Worm (Caenorhabditis elegans) whole organism, L2 larva: ENCODE data around the gene F14F8.14.

Experiments
- F13H6.1 ChIP-seq: sonication (generic microtip); optimal IDR thresholded peaks from 2 replicates; lab custom pipeline; 2016; ENCODE audit warnings: missing genetic modification characterization, missing compliant biosample characterization
- R02D3.7 ChIP-seq: fragments of 150-350 bp; optimal IDR thresholded peaks from 2 replicates; lab custom pipeline; 2014; ENCODE audit warnings: missing biosample characterization, missing genetic modification characterization
- Y55F3AM.14 ChIP-seq: fragments of 200-800 bp; sonication (Bioruptor generic); optimal IDR thresholded peaks from 2 replicates; lab custom pipeline; 2018; ENCODE audit warnings: mild to moderate bottlenecking, missing genetic modification characterization, missing compliant biosample characterization
- ama-1 ChIP-seq: fragments of 150-350 bp; optimal IDR thresholded peaks from 2 replicates; lab custom pipeline; 2018; ENCODE audit warnings: inconsistent platforms
- blmp-1 ChIP-seq: sonication (generic microtip); optimal IDR thresholded peaks from 2 replicates; lab custom pipeline; 2017; ENCODE audit warnings: missing genetic modification characterization, mild to moderate bottlenecking, missing compliant biosample characterization, antibody characterized with exemption, moderate library complexity; ENCODE audit not compliant: insufficient read depth
- ceh-82 ChIP-seq: fragments of 150-350 bp; optimal IDR thresholded peaks from 2 replicates; lab custom pipeline; 2014; ENCODE audit warnings: missing biosample characterization, missing genetic modification characterization
- dmd-4 ChIP-seq: sonication (generic microtip); optimal IDR thresholded peaks from 2 replicates; lab custom pipeline; 2017; ENCODE audit warnings: missing biosample characterization, missing genetic modification characterization
- elt-1 ChIP-seq: fragments of 150-350 bp; optimal IDR thresholded peaks from 2 replicates; lab custom pipeline; 2014; ENCODE audit warnings: missing biosample characterization, missing genetic modification characterization
- elt-3 ChIP-seq: sonication (generic microtip); optimal IDR thresholded peaks from 2 replicates; lab custom pipeline; 2017; ENCODE audit warnings: missing biosample characterization, missing genetic modification characterization
- fos-1 ChIP-seq: fragments of 150-350 bp; optimal IDR thresholded peaks from 2 replicates; lab custom pipeline; 2014; ENCODE audit warnings: missing biosample characterization, missing genetic modification characterization
- gmeb-1 ChIP-seq: fragments of 150-350 bp; optimal IDR thresholded peaks from 2 replicates; lab custom pipeline; 2014; ENCODE audit warnings: missing biosample characterization, missing genetic modification characterization
- lin-39 ChIP-seq: fragments of 150-350 bp; optimal IDR thresholded peaks from 2 replicates; lab custom pipeline; 2014; ENCODE audit warnings: missing biosample characterization, missing genetic modification reagents, missing genetic modification characterization
- mab-5 ChIP-seq: fragments of 150-350 bp; optimal IDR thresholded peaks from 2 replicates; lab custom pipeline; 2014; ENCODE audit warnings: missing biosample characterization, missing genetic modification characterization
- nhr-12 ChIP-seq: fragments of 150-350 bp; optimal IDR thresholded peaks from 2 replicates; lab custom pipeline; 2014; ENCODE audit warnings: missing biosample characterization, missing genetic modification characterization
- nhr-21 ChIP-seq: fragments of 150-350 bp; optimal IDR thresholded peaks from 2 replicates; lab custom pipeline; 2014; ENCODE audit warnings: missing biosample characterization, missing genetic modification characterization
- nhr-237 ChIP-seq: fragments of 150-350 bp; optimal IDR thresholded peaks from 2 replicates; lab custom pipeline; 2014; ENCODE audit warnings: missing biosample characterization, missing genetic modification characterization
- sma-9 ChIP-seq, 2 experiments: fragments of 150-350 bp in 1 of 2; sonication (generic microtip) in 1 of 2; optimal IDR thresholded peaks; 2 replicates each; lab custom pipeline; 2014 to 2016; ENCODE audit warnings: missing genetic modification characterization in 2 of 2, mild to moderate bottlenecking in 1 of 2, missing biosample characterization in 1 of 2, missing compliant biosample characterization in 1 of 2, missing genetic modification reagents in 1 of 2, moderate library complexity in 1 of 2
- unc-39 ChIP-seq: fragments of 150-350 bp; optimal IDR thresholded peaks from 2 replicates; lab custom pipeline; 2014; ENCODE audit warnings: missing biosample characterization, missing genetic modification characterization

Gene F14F8.14

DNA sequence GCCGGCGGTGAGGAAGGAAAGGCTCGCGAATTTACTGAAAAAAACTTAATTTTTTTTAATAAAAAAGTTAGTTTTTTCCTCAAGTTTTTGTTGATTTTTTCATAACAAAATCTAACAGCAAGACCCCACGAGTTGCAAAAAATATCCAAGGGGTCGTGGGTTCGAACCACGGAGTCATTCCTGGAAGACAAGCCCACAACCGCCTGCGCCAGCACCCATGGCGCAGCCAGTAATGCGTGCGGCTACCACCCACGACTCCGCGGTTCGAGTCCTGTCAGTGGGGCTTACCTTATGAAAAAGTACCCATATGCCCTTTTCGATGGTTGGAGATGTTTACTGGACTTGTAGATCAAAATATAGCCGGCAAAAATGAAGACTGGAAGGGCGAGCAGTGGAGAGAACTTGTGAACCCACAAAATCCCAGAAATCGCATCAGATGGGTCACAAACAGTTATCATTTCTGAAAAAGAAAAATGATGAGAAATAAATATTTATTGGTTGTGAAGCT, 43.7 kb downstream of the F14F8.14 start, which contains the start of gene Y70C5A.2:
Gene Y70C5A.2, minus strand, starts transcription at position 458 of the 508 bp plus-strand sequence.
- TF ChIP-seq nhr-237 (tag; lab: Kevin White, UChicago) (no peak), elt-1 (tag; lab: Kevin White, UChicago) (no peak), R02D3.7 (tag; lab: Kevin White, UChicago) (no peak), mab-5 (tag; lab: Kevin White, UChicago) (no peak), F13H6.1 (tag; lab: Kevin White, UChicago) (no peak), gmeb-1 (tag; lab: Kevin White, UChicago) (no peak), unc-39 (tag; lab: Kevin White, UChicago) (no peak), nhr-21 (tag; lab: Kevin White, UChicago) (no peak)

DNA sequence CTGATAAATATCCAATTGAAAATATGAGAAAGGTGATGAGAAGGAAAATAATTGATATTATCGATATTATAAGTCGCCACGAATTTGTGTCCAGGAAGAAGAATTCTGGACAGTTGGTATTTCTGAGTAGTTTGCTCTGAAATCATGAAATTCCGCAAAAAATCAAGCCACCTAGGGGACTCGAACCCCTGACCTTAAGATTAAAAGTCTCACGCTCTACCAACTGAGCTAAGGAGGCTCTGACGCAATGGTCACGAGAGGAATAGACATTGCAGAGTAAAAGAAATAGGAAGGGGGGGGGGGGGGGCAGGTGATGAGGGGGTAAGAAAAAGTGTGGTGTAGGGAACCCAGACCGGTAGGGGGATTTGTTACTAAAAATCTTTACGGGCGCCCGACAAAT, 44.7 kb downstream of the F14F8.14 start:
- TF ChIP-seq elt-3 (no peak), dmd-4 (tag; lab: Kevin White, UChicago) (no peak), ceh-82 (tag; lab: Kevin White, UChicago) (no peak), Y55F3AM.14 (no peak), nhr-21 (tag; lab: Kevin White, UChicago) (no peak), blmp-1 (tag; lab: Kevin White, UChicago) (no peak), ama-1 (lab: Kevin White, UChicago) (no peak)
- TF ChIP-seq, all 48 proteins: peak for 0

ce11 chrV:16620874-16621273, 45.7 kb downstream of the F14F8.14 start, which contains the start of gene Y70C5A.3:
Gene Y70C5A.3 (minus strand): TSS chrV:16620923.
- TF ChIP-seq lin-39 (tag; lab: Kevin White, UChicago), result no peak
- TF ChIP-seq fos-1 (tag; lab: Kevin White, UChicago), result peak; percentile 22
- no peak for TF ChIP-seq nhr-12
- no peak for TF ChIP-seq unc-39 (tag; lab: Kevin White, UChicago)
- TF ChIP-seq, all 48 proteins: peak for 1

- no peak for TF ChIP-seq nhr-21 (tag; lab: Kevin White, UChicago)
- TF ChIP-seq blmp-1 (tag; lab: Kevin White, UChicago), result no peak
- no peak for TF ChIP-seq sma-9 (GFP tag; optimal IDR thresholded peaks at IDR 0.05; lab: Kevin White, UChicago)
- no peak for TF ChIP-seq sma-9 (tag; optimal IDR thresholded peaks at IDR 0.05; lab: Kevin White, UChicago)
These were observed 49.1 kb downstream of the F14F8.14 start, which contains the start of gene Y70C5A.4 for ce11 chrV:16617462-16617861. Gene Y70C5A.4 (plus strand): TSS chrV:16617762.
